Fruit fly (Drosophila melanogaster): ENCODE results near the gene Spn77Bc.

Gene Spn77Bc

DNA sequence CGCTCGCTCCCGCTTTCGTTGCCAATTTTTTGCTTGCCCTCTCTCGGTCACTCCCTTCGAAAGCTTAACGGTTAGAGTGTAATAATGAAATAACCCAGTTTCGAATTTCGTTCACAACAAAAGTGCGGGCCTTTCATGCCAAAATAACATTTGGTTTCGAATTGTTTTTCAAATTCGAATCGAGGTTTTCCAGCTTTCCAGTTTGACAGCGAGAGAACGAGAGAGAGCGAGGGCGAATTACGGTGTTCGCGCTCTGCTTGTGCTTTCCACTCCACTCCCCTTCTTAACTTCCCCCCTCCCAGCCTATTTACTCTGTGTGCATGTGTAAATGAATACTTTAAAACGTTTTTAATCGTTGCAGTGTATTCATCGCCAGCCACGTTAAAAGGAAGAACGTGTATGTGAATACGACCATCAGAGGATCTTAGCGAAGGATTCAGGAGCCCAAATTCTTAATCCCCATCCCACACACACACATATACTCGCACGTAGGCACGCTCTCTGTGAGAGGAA is 6.2 kb downstream of the Spn77Bc start:
- TF ChIP-seq CG1832 (GFP tag; optimal IDR thresholded peaks at IDR 0.05) = peak; percentile 84
- no peak for TF ChIP-seq Lpt (GFP tag; optimal IDR thresholded peaks at IDR 0.05)
- TF ChIP-seq z (GFP tag; IDR thresholded peaks at IDR 0.05) = peak; percentile 51; the same call in 1 of the 3 replicates
- no peak for TF ChIP-seq CkIIα-i1 (GFP tag; IDR thresholded peaks at IDR 0.05)
- TF ChIP-seq CG43689 (GFP tag; IDR thresholded peaks at IDR 0.05) = no peak
- no peak for TF ChIP-seq jumu (GFP tag; optimal IDR thresholded peaks at IDR 0.05)
- no peak for TF ChIP-seq kay (GFP tag; optimal IDR thresholded peaks at IDR 0.05)
- TF ChIP-seq tio (GFP tag; optimal IDR thresholded peaks at IDR 0.05) = no peak
- TF ChIP-seq Trl (optimal IDR thresholded peaks at IDR 0.05) = peak; percentile 70 to 91
- TF ChIP-seq Trl (GFP tag; optimal IDR thresholded peaks at IDR 0.05) = no peak
- TF ChIP-seq Med (GFP tag) = peak; percentile 25
- no peak for TF ChIP-seq ems (GFP tag; optimal IDR thresholded peaks at IDR 0.05)
- TF ChIP-seq crol (GFP tag; IDR thresholded peaks at IDR 0.05) = peak; percentile 94
- TF ChIP-seq NK7.1 (GFP tag; optimal IDR thresholded peaks at IDR 0.05) = no peak
- peak; percentile 53 for TF ChIP-seq cg (GFP tag; optimal IDR thresholded peaks at IDR 0.05)
- TF ChIP-seq CG18011 (GFP tag; optimal IDR thresholded peaks at IDR 0.05) = no peak
- 0 out of 3 replicates have a peak, but pooled peaks have one; percentile 23 for TF ChIP-seq otp (GFP tag; IDR thresholded peaks at IDR 0.05)
- TF ChIP-seq cas (GFP tag; IDR thresholded peaks at IDR 0.05) = no peak
- no peak for TF ChIP-seq sc (optimal IDR thresholded peaks at IDR 0.05)
- TF ChIP-seq sc (GFP tag; optimal IDR thresholded peaks at IDR 0.05) = no peak

DNA sequence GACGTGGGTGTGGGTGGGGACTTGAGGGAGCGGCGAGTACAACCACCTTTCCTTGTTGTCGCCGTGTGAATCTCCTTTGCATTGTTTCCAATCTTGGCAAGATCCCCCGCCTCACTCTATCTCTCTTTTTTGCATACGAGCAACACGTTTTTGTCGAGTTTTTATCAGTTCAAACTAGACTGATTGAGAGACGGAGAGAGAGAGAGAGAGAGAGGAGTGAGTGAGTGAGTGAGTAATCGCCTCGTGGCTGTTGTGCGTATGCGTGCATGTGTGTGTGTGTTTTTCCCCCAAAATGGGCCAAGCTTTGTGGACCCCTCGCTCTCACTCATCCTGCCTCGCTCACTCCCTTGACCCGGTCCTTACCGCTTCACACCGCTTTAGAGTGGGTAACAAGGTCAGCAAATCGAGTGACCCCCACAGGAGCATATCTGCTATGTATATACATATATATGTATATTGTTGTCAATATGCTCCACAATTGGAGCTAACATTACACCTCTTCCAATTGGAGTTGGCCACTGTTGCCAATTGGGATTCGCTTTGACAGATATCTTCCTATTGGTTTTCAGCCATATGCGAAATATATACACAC is 7.0 kb downstream of the Spn77Bc start:
- TF ChIP-seq Mrtf (GFP tag; IDR thresholded peaks at IDR 0.05) = no peak
- no peak for TF ChIP-seq al (GFP tag; IDR thresholded peaks at IDR 0.05)
- peak; percentile 34; the same call in 1 of the 3 replicates for TF ChIP-seq CG7963 (GFP tag; IDR thresholded peaks at IDR 0.05; ENCODE audit: partially characterized antibody)
- TF ChIP-seq insv (GFP tag; optimal IDR thresholded peaks at IDR 0.05) = peak; percentile 33 to 89
- no peak for TF ChIP-seq CG9876 (GFP tag; optimal IDR thresholded peaks at IDR 0.05)
- no peak for TF ChIP-seq CG2889 (GFP tag; IDR thresholded peaks at IDR 0.05)
- TF ChIP-seq CG34422 (GFP tag; IDR thresholded peaks at IDR 0.05) = peak; percentile 26; the same call in 1 of the 3 replicates
- peak; percentile 68; the same call in 1 of the 4 replicates for TF ChIP-seq chinmo (GFP tag; IDR thresholded peaks at IDR 0.05; ENCODE audit: partially characterized antibody)
- TF ChIP-seq Atf3 (GFP tag; optimal IDR thresholded peaks at IDR 0.05) = no peak
- TF ChIP-seq Dip2 (GFP tag; IDR thresholded peaks at IDR 0.05) = no peak
- TF ChIP-seq Nf-YC (tag; optimal IDR thresholded peaks at IDR 0.05) = peak; percentile 65
- TF ChIP-seq amos (GFP tag; IDR thresholded peaks at IDR 0.05; ENCODE audit: partially characterized antibody) = peak; percentile 11; the same call in 1 of the 2 replicates
- TF ChIP-seq Adf1 (GFP tag; IDR thresholded peaks at IDR 0.05) = no peak
- peak; percentile 45 for TF ChIP-seq dm (GFP tag; optimal IDR thresholded peaks at IDR 0.05)
- TF ChIP-seq tx (GFP tag; optimal IDR thresholded peaks at IDR 0.05) = no peak
- no peak for TF ChIP-seq phol (tag; optimal IDR thresholded peaks at IDR 0.05)
- no peak for TF ChIP-seq zfh2 (GFP tag; optimal IDR thresholded peaks at IDR 0.05)
- TF ChIP-seq tna (GFP tag; IDR thresholded peaks at IDR 0.05; ENCODE audit: partially characterized antibody) = 0 out of 2 replicates have a peak, but pooled peaks have one; percentile 15
- TF ChIP-seq CG8478 (optimal IDR thresholded peaks at IDR 0.05) = peak; percentile 41
- TF ChIP-seq CG34224 (GFP tag; IDR thresholded peaks at IDR 0.05; ENCODE audit: partially characterized antibody) = peak; percentile 51; the same call in 1 of the 3 replicates
- TF ChIP-seq vvl (GFP tag; IDR thresholded peaks at IDR 0.05) = 0 out of 2 replicates have a peak, but pooled peaks have one; percentile 10
- no peak for TF ChIP-seq ham (GFP tag; IDR thresholded peaks at IDR 0.05)
- TF ChIP-seq HmgZ (tag; optimal IDR thresholded peaks at IDR 0.05) = peak; percentile 0
- peak; percentile 16 for TF ChIP-seq mirr (GFP tag; optimal IDR thresholded peaks at IDR 0.05)
- no peak for TF ChIP-seq CG31224 (GFP tag; IDR thresholded peaks at IDR 0.05)
- TF ChIP-seq prd (optimal IDR thresholded peaks at IDR 0.05) = no peak
- TF ChIP-seq prd (GFP tag; IDR thresholded peaks at IDR 0.05) = no peak
- peak; percentile 48 for TF ChIP-seq yki (optimal IDR thresholded peaks at IDR 0.05)
- peak; percentile 53 for TF ChIP-seq YL-1 (GFP tag; optimal IDR thresholded peaks at IDR 0.05)
- TF ChIP-seq CG13287 (GFP tag; IDR thresholded peaks at IDR 0.05; ENCODE audit: partially characterized antibody) = peak; percentile 56
- peak; percentile 26 for TF ChIP-seq CG34376 (GFP tag; optimal IDR thresholded peaks at IDR 0.05)
- peak; percentile 93 for TF ChIP-seq z (GFP tag; IDR thresholded peaks at IDR 0.05)
- TF ChIP-seq ranshi (GFP tag; IDR thresholded peaks at IDR 0.05) = no peak
